Worm (Caenorhabditis elegans) whole organism, L4 larva: ENCODE measurements around the gene ubc-6.

Experiments used
- D1046.2 ChIP-seq: fragments of 200-800 bp; sonication (Bioruptor generic); IDR thresholded peaks from 2 replicates; pipeline ENCODE4 v1.3.6; 2022; ENCODE audit warnings: missing genetic modification characterization, missing compliant biosample characterization
- R02D3.7 ChIP-seq: fragments of 150-350 bp; sonication (generic microtip); optimal IDR thresholded peaks from 3 replicates; lab custom pipeline; 2014; ENCODE audit warnings: missing biosample characterization, missing genetic modification characterization
- ceh-82 ChIP-seq: sonication (generic microtip); optimal IDR thresholded peaks from 2 replicates; lab custom pipeline; 2017; ENCODE audit warnings: missing biosample characterization, missing genetic modification characterization
- lin-38 ChIP-seq: fragments of 200-800 bp; sonication (Bioruptor generic); IDR thresholded peaks from 2 replicates; pipeline ENCODE4 v1.3.6; 2022; ENCODE audit warnings: missing genetic modification reagents, missing genetic modification characterization, missing compliant biosample characterization
- lin-39 ChIP-seq: fragments of 150-350 bp; optimal IDR thresholded peaks from 2 replicates; lab custom pipeline; 2014; ENCODE audit warnings: missing biosample characterization, missing genetic modification reagents, missing genetic modification characterization
- mdl-1 ChIP-seq, 2 experiments: fragments of 150-350 bp in 1 of 2; sonication (generic microtip) in 1 of 2; optimal IDR thresholded peaks; 2 replicates each; lab custom pipeline; 2014 to 2017; ENCODE audit warnings: missing biosample characterization in 2 of 2, missing genetic modification characterization in 2 of 2
- nhr-10 ChIP-seq: fragments of 150-350 bp; optimal IDR thresholded peaks from 2 replicates; lab custom pipeline; 2014; ENCODE audit warnings: missing biosample characterization, missing genetic modification characterization
- nhr-237 ChIP-seq: sonication (generic microtip); optimal IDR thresholded peaks from 2 replicates; lab custom pipeline; 2017; ENCODE audit warnings: missing biosample characterization, missing genetic modification characterization
- snpc-4 ChIP-seq: fragments of 150-350 bp; optimal IDR thresholded peaks from 2 replicates; lab custom pipeline; 2014; ENCODE audit warnings: missing biosample characterization, missing genetic modification characterization
- unc-62 ChIP-seq, 3 experiments: fragments of 150-350 bp in 1 of 3; sonication (generic microtip); optimal IDR thresholded peaks in 2 of 3; peaks in 1 of 3; 1 replicate in 1 of 3; 2 replicates in 2 of 3; lab custom pipeline; 2014 to 2017; ENCODE audit warnings: missing biosample characterization in 3 of 3, missing genetic modification characterization in 3 of 3, missing genetic modification reagents in 3 of 3, missing genotype in 1 of 3

- no peak for TF ChIP-seq lin-38 (GFP tag; lab: Robert Waterston, UW)
- TF ChIP-seq nhr-10 (tag; lab: Kevin White, UChicago): no peak
- TF ChIP-seq lin-39 (tag; lab: Kevin White, UChicago): no peak
- no peak for TF ChIP-seq unc-62 (GFP tag; optimal IDR thresholded peaks at IDR 0.05 in 1 of 2; lab: Kevin White, UChicago)
- TF ChIP-seq unc-62 (tag; optimal IDR thresholded peaks at IDR 0.05; lab: Kevin White, UChicago): no peak
- TF ChIP-seq D1046.2: no peak
- TF ChIP-seq mdl-1 (tag; optimal IDR thresholded peaks at IDR 0.05; lab: Kevin White, UChicago): no peak
- no peak for TF ChIP-seq snpc-4 (tag; lab: Kevin White, UChicago)
- TF ChIP-seq ceh-82: no peak
- no peak for TF ChIP-seq R02D3.7 (tag; lab: Kevin White, UChicago)
- no peak for TF ChIP-seq nhr-237 (tag; lab: Kevin White, UChicago)
Observed at ce11 chrII:7505005-7505404, 26.0 kb downstream of the ubc-6 start, which contains the start of gene C28F5.1.
